Fruit fly (Drosophila melanogaster) S2 (cell line): ENCODE data around the gene CG31681.

Source experiments
- CG8478 ChIP-seq: fragments of >200 bp; optimal IDR thresholded peaks from 2 replicates; lab custom pipeline; 2018
- CTCF ChIP-seq, 2 experiments: fragments of >200 bp; optimal IDR thresholded peaks; 2 replicates each; lab custom pipeline; 2018

DNA sequence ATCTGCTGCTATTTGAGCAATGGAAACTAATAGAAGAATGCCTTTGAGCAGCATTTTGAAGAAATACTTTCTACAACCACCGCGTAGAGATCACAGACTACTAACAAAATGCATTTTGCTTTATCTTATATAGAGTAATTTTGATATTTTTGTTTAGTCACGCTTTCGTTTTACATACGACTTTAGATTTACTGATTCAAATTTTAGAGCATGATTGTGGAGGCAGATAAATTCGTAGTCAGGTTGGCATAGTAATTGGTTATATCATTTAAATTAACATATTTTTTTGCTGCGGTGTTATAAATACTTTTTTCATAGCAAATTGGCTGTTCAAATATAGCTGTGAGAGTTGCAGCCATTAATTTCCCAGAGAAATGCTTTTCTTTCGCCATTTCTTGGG lies 17.6 kb downstream of the CG31681 start, which contains the start of gene CG17242:
- no peak for TF ChIP-seq CTCF (optimal IDR thresholded peaks at IDR 0.05; lab: Kevin White, UChicago)
- TF ChIP-seq CG8478, result no peak
